Fruit fly (Drosophila melanogaster): ENCODE measurements around the gene CG46310.

- TF ChIP-seq Eip75B (GFP tag; optimal IDR thresholded peaks at IDR 0.05) (no peak), Eip78C (GFP tag) (no peak), CG4318 (GFP tag; optimal IDR thresholded peaks at IDR 0.05) (no peak), net (GFP tag; optimal IDR thresholded peaks at IDR 0.05) (no peak), Blimp-1 (GFP tag; optimal IDR thresholded peaks at IDR 0.05) (no peak), esn (GFP tag; optimal IDR thresholded peaks at IDR 0.05) (no peak), dac (GFP tag; optimal IDR thresholded peaks at IDR 0.05) (no peak), Hr39 (GFP tag; optimal IDR thresholded peaks at IDR 0.05) (no peak), Eip93F (GFP tag; optimal IDR thresholded peaks at IDR 0.05) (no peak), CG6792 (GFP tag; optimal IDR thresholded peaks at IDR 0.05) (no peak), CG8119 (GFP tag; IDR thresholded peaks at IDR 0.05) (no peak), fkh (GFP tag; optimal IDR thresholded peaks at IDR 0.05) (no peak)
Measured at dm6 chr3R:23164630-23165029, 9.0 kb upstream of the CG46310 start.
